Worm (Caenorhabditis elegans) whole organism, mixed stage, embryonic: ENCODE measurements around the gene nmr-1.

ENCODE experiments used
- blmp-1 ChIP-seq: fragments of 150-350 bp; optimal IDR thresholded peaks from 2 replicates; lab custom pipeline; 2014; ENCODE audit warnings: missing biosample characterization, missing genetic modification characterization
- cnd-1 ChIP-seq: fragments of 200-800 bp; sonication (Bioruptor generic); optimal IDR thresholded peaks from 2 replicates; lab custom pipeline; 2018; ENCODE audit warnings: mild to moderate bottlenecking, missing genetic modification characterization, missing compliant biosample characterization
- drap-1 ChIP-seq: fragments of 200-800 bp; sonication (Bioruptor generic); optimal IDR thresholded peaks from 3 replicates; lab custom pipeline; 2018; ENCODE audit warnings: mild to moderate bottlenecking, missing genetic modification characterization, missing compliant biosample characterization
- elt-3 ChIP-seq: fragments of 150-350 bp; optimal IDR thresholded peaks from 2 replicates; lab custom pipeline; 2014; ENCODE audit warnings: missing biosample characterization, missing genetic modification characterization
- snpc-4 ChIP-seq: fragments of 150-350 bp; optimal IDR thresholded peaks from 2 replicates; lab custom pipeline; 2014; ENCODE audit warnings: missing biosample characterization, missing genetic modification characterization

DNA sequence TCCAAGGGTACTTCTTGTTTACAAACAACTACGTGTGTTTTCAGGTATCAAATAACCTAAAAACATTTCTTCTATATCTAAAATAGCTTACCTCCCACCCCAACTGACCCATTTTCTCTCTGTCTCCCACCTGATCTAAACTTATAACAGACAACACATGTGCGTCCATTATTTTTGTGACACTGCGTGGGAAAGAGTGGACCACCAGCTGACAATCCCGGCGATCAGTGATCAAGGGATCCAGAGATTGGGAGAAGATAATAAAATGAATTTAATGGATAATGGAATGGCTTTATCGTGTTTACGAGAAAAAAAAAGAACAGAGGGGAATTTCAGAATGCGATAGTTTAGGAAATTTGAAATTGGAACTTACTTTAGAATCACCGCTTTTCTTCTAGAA lies 2.8 kb upstream of the nmr-1 start:
- TF ChIP-seq snpc-4 (no peak), cnd-1 (no peak), elt-3 (no peak), blmp-1 (tag; lab: Kevin White, UChicago) (no peak), drap-1 (GFP tag; lab: Kevin White, UChicago) (no peak)
